Fruit fly (Drosophila melanogaster) whole organism, embryonic: ENCODE data around the gene CG42815.

ENCODE experiments used
- CG10209 ChIP-seq: fragments of 200-800 bp; sonication (Bioruptor generic); optimal IDR thresholded peaks from 3 replicates; lab custom pipeline; 2017; ENCODE audit warnings: missing biosample characterization, mild to moderate bottlenecking, missing genetic modification characterization, missing genetic modification reagents
- CG10267 ChIP-seq: fragments of 200-800 bp; sonication (Bioruptor generic); optimal IDR thresholded peaks from 2 replicates; lab custom pipeline; 2018; ENCODE audit warnings: missing biosample characterization, mild to moderate bottlenecking, missing genetic modification characterization, moderate library complexity
- CG11398 ChIP-seq: fragments of 200-800 bp; sonication (Bioruptor generic); optimal IDR thresholded peaks from 2 replicates; lab custom pipeline; 2016; ENCODE audit warnings: missing biosample characterization, missing genetic modification characterization
- CG12071 ChIP-seq: fragments of 200-800 bp; sonication (Bioruptor generic); optimal IDR thresholded peaks from 3 replicates; lab custom pipeline; 2018; ENCODE audit warnings: missing biosample characterization, mild to moderate bottlenecking, missing genetic modification characterization
- CG12769 ChIP-seq: fragments of 200-800 bp; sonication (Bioruptor generic); optimal IDR thresholded peaks from 2 replicates; lab custom pipeline; 2019; ENCODE audit warnings: missing biosample characterization, mild to moderate bottlenecking, missing genetic modification characterization, moderate library complexity
- CG14014 ChIP-seq: fragments of 200-800 bp; sonication (Bioruptor generic); IDR thresholded peaks from 2 replicates; pipeline ENCODE4 v1.3.6; 2022; ENCODE audit warnings: missing biosample characterization, missing genetic modification characterization
- CG1647 ChIP-seq: fragments of 200-800 bp; sonication (Bioruptor generic); optimal IDR thresholded peaks from 3 replicates; lab custom pipeline; 2016; ENCODE audit warnings: missing biosample characterization, missing genetic modification characterization
- CG2199 ChIP-seq: fragments of 200-800 bp; sonication (Bioruptor generic); IDR thresholded peaks from 3 replicates; pipeline ENCODE4 v1.3.6; 2022; ENCODE audit warnings: missing biosample characterization, missing genetic modification characterization
- CG31388 ChIP-seq: fragments of 200-800 bp; sonication (Bioruptor generic); optimal IDR thresholded peaks from 2 replicates; lab custom pipeline; 2016; ENCODE audit warnings: missing biosample characterization, missing genetic modification characterization
- CG43689 ChIP-seq: fragments of 200-800 bp; sonication (Bioruptor generic); IDR thresholded peaks from 2 replicates; pipeline ENCODE4 v1.3.6; 2022; ENCODE audit warnings: missing biosample characterization, missing genetic modification characterization
- CG4617 ChIP-seq: fragments of 200-800 bp; sonication (Bioruptor generic); optimal IDR thresholded peaks from 3 replicates; lab custom pipeline; 2016; ENCODE audit warnings: missing biosample characterization, missing genetic modification characterization, borderline replicate concordance
- CG7271 ChIP-seq: fragments of 200-800 bp; sonication (Bioruptor generic); optimal IDR thresholded peaks from 2 replicates; lab custom pipeline; 2018; ENCODE audit warnings: missing biosample characterization, mild to moderate bottlenecking, missing genetic modification characterization, moderate library complexity
- CG7556 ChIP-seq: fragments of 200-800 bp; sonication (Bioruptor generic); optimal IDR thresholded peaks from 2 replicates; lab custom pipeline; 2017; ENCODE audit warnings: missing biosample characterization, mild to moderate bottlenecking, missing genetic modification characterization
- CG7928 ChIP-seq: fragments of 200-800 bp; sonication (Bioruptor generic); optimal IDR thresholded peaks from 2 replicates; lab custom pipeline; 2017; ENCODE audit warnings: missing biosample characterization, mild to moderate bottlenecking, missing genetic modification characterization
- CG7987 ChIP-seq: fragments of 200-800 bp; sonication (Bioruptor generic); optimal IDR thresholded peaks from 2 replicates; lab custom pipeline; 2018; ENCODE audit warnings: missing biosample characterization, mild to moderate bottlenecking, missing genetic modification characterization, moderate library complexity
- CG8924 ChIP-seq: fragments of 200-800 bp; optimal IDR thresholded peaks from 3 replicates; lab custom pipeline; 2019; ENCODE audit warnings: missing biosample characterization, mild to moderate bottlenecking, missing genetic modification characterization, moderate library complexity
- Camta ChIP-seq: fragments of 200-800 bp; sonication (Bioruptor generic); optimal IDR thresholded peaks from 2 replicates; lab custom pipeline; 2016; ENCODE audit warnings: missing biosample characterization, missing genetic modification characterization
- Dbx ChIP-seq: fragments of 200-800 bp; sonication (Bioruptor generic); IDR thresholded peaks from 3 replicates; pipeline ENCODE4 v1.3.6; 2022; ENCODE audit warnings: missing biosample characterization, missing genetic modification characterization
- Dp ChIP-seq: fragments of 200-800 bp; sonication (Bioruptor generic); optimal IDR thresholded peaks from 2 replicates; lab custom pipeline; 2018; ENCODE audit warnings: missing biosample characterization, mild to moderate bottlenecking, missing genetic modification characterization, moderate library complexity
- GATAe ChIP-seq: fragments of 200-800 bp; sonication (Bioruptor generic); conservative IDR thresholded peaks from 2 replicates; pipeline ENCODE4 v1.3.6; 2022; ENCODE audit warnings: missing biosample characterization, missing genetic modification characterization
- Hey ChIP-seq: fragments of 200-800 bp; sonication (Bioruptor generic); optimal IDR thresholded peaks from 3 replicates; lab custom pipeline; 2018; ENCODE audit warnings: missing biosample characterization, mild to moderate bottlenecking, missing genetic modification characterization
- HmgZ ChIP-seq: fragments of 200-800 bp; sonication (Bioruptor generic); optimal IDR thresholded peaks from 2 replicates; lab custom pipeline; 2018; ENCODE audit warnings: missing biosample characterization, mild to moderate bottlenecking, missing genetic modification characterization
- Hr51 ChIP-seq, 2 experiments: fragments of 200-800 bp; sonication (Bioruptor generic); optimal IDR thresholded peaks; 2 replicates in 1 of 2; 3 replicates in 1 of 2; lab custom pipeline; 2016 to 2018; ENCODE audit warnings: missing biosample characterization in 2 of 2, missing genetic modification characterization in 2 of 2, mild to moderate bottlenecking in 1 of 2, moderate library complexity in 1 of 2
- MTF-1 ChIP-seq: fragments of 200-800 bp; sonication (Bioruptor generic); optimal IDR thresholded peaks from 2 replicates; lab custom pipeline; 2018; ENCODE audit warnings: missing biosample characterization, mild to moderate bottlenecking, missing genetic modification characterization, borderline replicate concordance
- NC2β ChIP-seq: fragments of 200-800 bp; sonication (Bioruptor generic); optimal IDR thresholded peaks from 2 replicates; lab custom pipeline; 2016; ENCODE audit warnings: missing biosample characterization, missing genetic modification characterization
- cato ChIP-seq: fragments of 200-800 bp; sonication (Bioruptor generic); optimal IDR thresholded peaks from 2 replicates; lab custom pipeline; 2016; ENCODE audit warnings: missing biosample characterization, missing genetic modification characterization, borderline replicate concordance
- chn ChIP-seq: fragments of 200-800 bp; sonication (Bioruptor generic); optimal IDR thresholded peaks from 2 replicates; lab custom pipeline; 2016; ENCODE audit warnings: missing biosample characterization, missing genetic modification characterization
- disco-r ChIP-seq: fragments of 200-800 bp; sonication (Bioruptor generic); optimal IDR thresholded peaks from 2 replicates; lab custom pipeline; 2016; ENCODE audit warnings: missing biosample characterization, missing genetic modification characterization
- dmrt11E ChIP-seq: fragments of 200-800 bp; sonication (Bioruptor generic); optimal IDR thresholded peaks from 3 replicates; lab custom pipeline; 2018; ENCODE audit warnings: missing biosample characterization, mild to moderate bottlenecking, missing genetic modification characterization, moderate library complexity
- dysf ChIP-seq: fragments of 200-800 bp; sonication (Bioruptor generic); IDR thresholded peaks from 3 replicates; pipeline ENCODE4 v1.3.6; 2022; ENCODE audit warnings: missing biosample characterization, missing genetic modification characterization
- esg ChIP-seq: fragments of 200-800 bp; sonication (Bioruptor generic); conservative IDR thresholded peaks from 2 replicates; pipeline ENCODE4 v1.3.6; 2022; ENCODE audit warnings: missing biosample characterization, missing genetic modification characterization
- eve ChIP-seq, 2 experiments: fragments of >200 bp; optimal IDR thresholded peaks; 2 replicates each; lab custom pipeline; 2017; ENCODE audit warnings: missing biosample characterization in 2 of 2, missing genetic modification characterization in 2 of 2
- ftz-f1 ChIP-seq: fragments of 200-800 bp; sonication (Bioruptor generic); optimal IDR thresholded peaks from 2 replicates; lab custom pipeline; 2016; ENCODE audit warnings: missing biosample characterization, missing genetic modification characterization
- grn ChIP-seq: fragments of 200-800 bp; sonication (Bioruptor generic); optimal IDR thresholded peaks from 3 replicates; lab custom pipeline; 2017; ENCODE audit warnings: missing biosample characterization, missing genetic modification characterization
- gt ChIP-seq: fragments of 200-800 bp; sonication (Bioruptor generic); IDR thresholded peaks from 2 replicates; pipeline ENCODE4 v1.3.6; 2022; ENCODE audit warnings: missing biosample characterization, missing genetic modification characterization
- nmo ChIP-seq: fragments of 200-800 bp; sonication (Bioruptor generic); optimal IDR thresholded peaks from 2 replicates; lab custom pipeline; 2018; ENCODE audit warnings: missing biosample characterization, mild to moderate bottlenecking, missing genetic modification characterization, moderate library complexity
- pho ChIP-seq: fragments of 200-800 bp; sonication (Bioruptor generic); optimal IDR thresholded peaks from 2 replicates; lab custom pipeline; 2016; ENCODE audit warnings: missing biosample characterization, missing genetic modification characterization
- pita ChIP-seq: fragments of 200-800 bp; sonication (Bioruptor generic); optimal IDR thresholded peaks from 2 replicates; lab custom pipeline; 2017; ENCODE audit warnings: missing biosample characterization, mild to moderate bottlenecking, missing genetic modification characterization
- psq ChIP-seq: fragments of 200-800 bp; sonication (Bioruptor generic); optimal IDR thresholded peaks from 2 replicates; lab custom pipeline; 2017; ENCODE audit warnings: missing biosample characterization, missing genetic modification characterization
- row ChIP-seq: fragments of 200-800 bp; sonication (Bioruptor generic); IDR thresholded peaks from 3 replicates; pipeline ENCODE4 v1.3.6; 2022; ENCODE audit warnings: missing biosample characterization, missing genetic modification characterization
- sd ChIP-seq: fragments of 200-800 bp; sonication (Bioruptor generic); optimal IDR thresholded peaks from 3 replicates; lab custom pipeline; 2018; ENCODE audit warnings: missing biosample characterization, mild to moderate bottlenecking, missing genetic modification characterization, moderate library complexity
- sens-2 ChIP-seq: fragments of 200-800 bp; sonication (Bioruptor generic); IDR thresholded peaks from 2 replicates; pipeline ENCODE4 v1.3.6; 2022; ENCODE audit warnings: missing biosample characterization, missing genetic modification characterization
- sima ChIP-seq: fragments of 200-800 bp; sonication (Bioruptor generic); optimal IDR thresholded peaks from 2 replicates; lab custom pipeline; 2016; ENCODE audit warnings: missing biosample characterization, missing genetic modification characterization
- sisA ChIP-seq: fragments of 200-800 bp; sonication (Bioruptor generic); IDR thresholded peaks from 2 replicates; pipeline ENCODE4 v1.3.6; 2022; ENCODE audit warnings: missing biosample characterization, missing genetic modification characterization
- slbo ChIP-seq: fragments of 200-800 bp; sonication (Bioruptor generic); IDR thresholded peaks from 2 replicates; pipeline ENCODE4 v1.3.6; 2022; ENCODE audit warnings: missing biosample characterization, missing genetic modification characterization
- stwl ChIP-seq: fragments of 200-800 bp; sonication (Bioruptor generic); optimal IDR thresholded peaks from 3 replicates; lab custom pipeline; 2018; ENCODE audit warnings: missing biosample characterization, mild to moderate bottlenecking, missing genetic modification characterization, moderate library complexity
- tgo ChIP-seq: fragments of 200-800 bp; sonication (Bioruptor generic); IDR thresholded peaks from 3 replicates; pipeline ENCODE4 v1.3.6; 2022; ENCODE audit warnings: missing biosample characterization, missing genetic modification characterization
- tx ChIP-seq: fragments of 200-800 bp; sonication (Bioruptor generic); optimal IDR thresholded peaks from 2 replicates; lab custom pipeline; 2016; ENCODE audit warnings: missing biosample characterization, missing genetic modification characterization
- yki ChIP-seq: fragments of >200 bp; optimal IDR thresholded peaks from 3 replicates; lab custom pipeline; 2018

Gene CG42815

DNA sequence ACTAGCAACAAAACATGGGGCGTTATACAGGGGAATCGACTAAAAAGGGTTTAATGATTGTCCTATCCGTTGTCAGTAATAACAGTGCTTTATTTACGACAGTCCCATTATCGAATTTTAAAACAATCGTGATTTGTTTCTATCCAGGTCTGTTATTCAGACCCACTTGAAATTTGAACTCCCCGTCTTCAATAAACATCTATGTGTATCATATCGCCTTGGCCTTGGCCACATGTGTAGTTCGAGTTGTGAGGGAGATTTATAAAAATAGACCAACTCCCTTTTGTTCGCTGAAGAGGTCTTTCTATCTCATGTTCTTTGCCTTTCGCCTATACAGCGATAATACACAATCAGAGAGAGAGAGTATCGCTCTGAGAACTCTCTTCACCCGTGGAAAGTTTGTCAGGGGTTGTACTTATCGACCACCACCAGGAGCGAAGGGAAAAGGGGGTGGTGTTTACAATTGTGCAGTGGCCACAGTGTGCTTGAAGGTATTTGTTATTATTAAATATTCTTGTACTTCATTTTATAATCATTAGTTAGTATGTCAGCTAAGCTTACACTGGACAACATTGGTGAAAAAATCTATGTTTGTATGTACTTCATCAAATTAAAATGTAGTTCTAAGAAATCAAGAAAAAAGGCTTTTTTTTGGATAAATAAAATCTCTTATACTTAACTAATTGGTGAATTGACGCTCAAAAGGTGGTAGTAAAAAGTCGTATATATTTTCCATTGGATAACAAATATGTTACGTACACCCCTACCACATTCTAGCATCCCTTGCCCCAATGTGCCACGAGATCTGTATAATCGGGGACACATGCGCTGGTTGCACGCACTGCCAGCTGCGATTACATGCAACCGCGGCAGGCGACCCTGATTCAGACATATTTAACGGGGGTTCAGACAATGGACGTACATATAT is 33.9 kb downstream of the CG42815 start (continued):
- TF ChIP-seq sima (GFP tag; lab: Kevin White, UChicago): no peak
- no peak for TF ChIP-seq grn (GFP tag; lab: Kevin White, UChicago)
- no peak for TF ChIP-seq CG11398 (GFP tag; lab: Kevin White, UChicago)
- peak; percentile 69; the same call in 2 of the 3 replicates for TF ChIP-seq dysf (GFP tag; lab: Robert Waterston, UW)
- peak; percentile 32 for TF ChIP-seq CG31388
- peak; percentile 71 for TF ChIP-seq esg (GFP tag; lab: Robert Waterston, UW)
- peak; percentile 92 for TF ChIP-seq CG7556 (GFP tag; lab: Kevin White, UChicago)
- TF ChIP-seq gt (GFP tag; lab: Robert Waterston, UW): peak; percentile 46
- peak; percentile 71; the same call in 1 of the 2 replicates for TF ChIP-seq sisA
- peak; percentile 78 for TF ChIP-seq chn (GFP tag; lab: Kevin White, UChicago)
- no peak for TF ChIP-seq CG7928
- no peak for TF ChIP-seq CG7271 (tag; lab: Kevin White, UChicago)

- no peak for TF ChIP-seq CG12071
- no peak for TF ChIP-seq CG12769 (tag; lab: Kevin White, UChicago)
- TF ChIP-seq Hr51 (GFP tag; optimal IDR thresholded peaks at IDR 0.05; lab: Kevin White, UChicago): no peak
- TF ChIP-seq pho: no peak
- TF ChIP-seq cato: no peak
- peak; percentile 22 for TF ChIP-seq HmgZ (tag; lab: Kevin White, UChicago)
- no peak for TF ChIP-seq Dp
- TF ChIP-seq sens-2: 0 out of 2 replicates have a peak, but pooled peaks have one; percentile 20
- no peak for TF ChIP-seq dmrt11E (tag; lab: Kevin White, UChicago)
- TF ChIP-seq ftz-f1 (GFP tag; lab: Kevin White, UChicago): peak; percentile 56
- TF ChIP-seq CG8924 (tag; lab: Kevin White, UChicago): no peak
- TF ChIP-seq Hey (tag; lab: Kevin White, UChicago): peak; percentile 91
- no peak for TF ChIP-seq tgo (GFP tag; lab: Robert Waterston, UW)
- peak; percentile 88 for TF ChIP-seq GATAe (GFP tag; lab: Robert Waterston, UW)
- TF ChIP-seq MTF-1 (GFP tag; lab: Kevin White, UChicago): no peak
- no peak for TF ChIP-seq NC2β (GFP tag; lab: Kevin White, UChicago)
- TF ChIP-seq CG10267: no peak
- TF ChIP-seq nmo (GFP tag; lab: Kevin White, UChicago): no peak
- peak; percentile 99 for TF ChIP-seq grn (GFP tag; lab: Kevin White, UChicago)
- no peak for TF ChIP-seq Dbx (GFP tag; lab: Robert Waterston, UW)
- TF ChIP-seq sd (tag; lab: Kevin White, UChicago): no peak
- TF ChIP-seq CG1647 (GFP tag; lab: Kevin White, UChicago): no peak
- no peak for TF ChIP-seq psq
- no peak for TF ChIP-seq disco-r (GFP tag; lab: Kevin White, UChicago)
- TF ChIP-seq pita (GFP tag; lab: Kevin White, UChicago): no peak
- no peak for TF ChIP-seq CG10209 (GFP tag; lab: Kevin White, UChicago)
- no peak for TF ChIP-seq stwl (tag; lab: Kevin White, UChicago)
- TF ChIP-seq CG14014: no peak
- no peak for TF ChIP-seq CG43689 (GFP tag; lab: Robert Waterston, UW)
- TF ChIP-seq eve (GFP tag; optimal IDR thresholded peaks at IDR 0.05; lab: Kevin White, UChicago): no peak
- peak; percentile 40 for TF ChIP-seq CG7987 (GFP tag; lab: Kevin White, UChicago)
- no peak for TF ChIP-seq CG2199
- no peak for TF ChIP-seq slbo
- no peak for TF ChIP-seq tx (GFP tag; lab: Kevin White, UChicago)
- TF ChIP-seq yki: no peak
- no peak for TF ChIP-seq row (GFP tag; lab: Robert Waterston, UW)
- no peak for TF ChIP-seq Camta (GFP tag; lab: Kevin White, UChicago)
- TF ChIP-seq CG4617 (GFP tag; lab: Kevin White, UChicago): no peak
Measured at dm6 chr3L:17754285-17754684, 37.0 kb downstream of the CG42815 start.
